Worm (Caenorhabditis elegans): ENCODE results near the gene vha-19.
"Not testable (repeated sequence)": the region's sequence is repeated elsewhere in the genome, so short reads cannot be mapped to it uniquely, and the experiment has no call there.

Gene vha-19

ce11 chrIV:3384593-3384992 lies 15.6 kb downstream of the vha-19 start (continued):
- no peak for TF ChIP-seq dve-1 (tag; optimal IDR thresholded peaks at IDR 0.05)
- no peak for TF ChIP-seq K09A11.1 (tag; optimal IDR thresholded peaks at IDR 0.05; ENCODE audit: insufficient read depth)
- TF ChIP-seq unc-3 (GFP tag; conservative IDR thresholded peaks at IDR 0.05) = no peak
- no peak for TF ChIP-seq unc-3 (tag; optimal IDR thresholded peaks at IDR 0.05)
- no peak for TF ChIP-seq hlh-13 (GFP tag; optimal IDR thresholded peaks at IDR 0.05)
- no peak for TF ChIP-seq sdc-2 (tag; optimal IDR thresholded peaks at IDR 0.05)
- TF ChIP-seq syd-9 (tag; optimal IDR thresholded peaks at IDR 0.05) = no peak
- no peak for TF ChIP-seq fkh-6 (tag; optimal IDR thresholded peaks at IDR 0.05)
- TF ChIP-seq madf-2 (tag; optimal IDR thresholded peaks at IDR 0.05) = no peak
- no peak for TF ChIP-seq K02D7.2 (tag; optimal IDR thresholded peaks at IDR 0.05)
- TF ChIP-seq ceh-34 (tag; optimal IDR thresholded peaks at IDR 0.05) = peak; percentile 79
- TF ChIP-seq rnt-1 (tag; optimal IDR thresholded peaks at IDR 0.05) = peak; percentile 65
- no peak for TF ChIP-seq dmd-4 (tag; optimal IDR thresholded peaks at IDR 0.05; ENCODE audit: borderline replicate concordance)
- TF ChIP-seq sox-4 (tag; optimal IDR thresholded peaks at IDR 0.05) = no peak
- TF ChIP-seq npax-4 (tag; optimal IDR thresholded peaks at IDR 0.05) = no peak

ce11 chrIV:3385337-3386215 lies 16.6 kb downstream of the vha-19 start, which contains the start of gene mai-2:
TSS of gene mai-2 (plus strand) at chrIV:3385910.
- peak; percentile 91 for TF ChIP-seq hlh-30 (tag; optimal IDR thresholded peaks at IDR 0.05; ENCODE audit: insufficient read depth)
- peak; percentile 28 for TF ChIP-seq nfya-1 (tag; optimal IDR thresholded peaks at IDR 0.05)
- TF ChIP-seq unc-86 (tag; optimal IDR thresholded peaks at IDR 0.05) = no peak

- TF ChIP-seq ceh-31 (tag; optimal IDR thresholded peaks at IDR 0.05) = no peak
- TF ChIP-seq pha-2 (tag; optimal IDR thresholded peaks at IDR 0.05) = no peak
- no peak for TF ChIP-seq unc-55 (GFP tag; optimal IDR thresholded peaks at IDR 0.05)
- no peak for TF ChIP-seq ceh-48 (tag; optimal IDR thresholded peaks at IDR 0.05)
- TF ChIP-seq unc-3 (GFP tag; conservative IDR thresholded peaks at IDR 0.05) = no peak
- no peak for TF ChIP-seq unc-3 (tag; optimal IDR thresholded peaks at IDR 0.05)
- TF ChIP-seq pag-3 (tag; optimal IDR thresholded peaks at IDR 0.05; ENCODE audit: borderline replicate concordance) = no peak
- no peak for TF ChIP-seq eyg-1 (tag; optimal IDR thresholded peaks at IDR 0.05)
- no peak for TF ChIP-seq sox-4 (tag; optimal IDR thresholded peaks at IDR 0.05)
- TF ChIP-seq lin-11 (tag; optimal IDR thresholded peaks at IDR 0.05) = no peak
- TF ChIP-seq unc-42 (tag; optimal IDR thresholded peaks at IDR 0.05) = no peak
- no peak for TF ChIP-seq che-1 (tag; optimal IDR thresholded peaks at IDR 0.05)
- TF ChIP-seq nfya-1 (tag; optimal IDR thresholded peaks at IDR 0.05) = no peak
- no peak for TF ChIP-seq ceh-24 (tag; optimal IDR thresholded peaks at IDR 0.05)
- no peak for TF ChIP-seq ceh-9 (tag; optimal IDR thresholded peaks at IDR 0.05)
- TF ChIP-seq sdc-2 (tag; optimal IDR thresholded peaks at IDR 0.05) = no peak
These were observed 17.7 kb downstream of the vha-19 start for ce11 chrIV:3386504-3387290.

ce11 chrIV:3389999-3390398 lies 21.0 kb downstream of the vha-19 start, which contains the start of gene B0546.5:
TSS of gene B0546.5 (minus strand) at chrIV:3390099.
- TF ChIP-seq che-1, syd-9, fkh-6 (tag; optimal IDR thresholded peaks at IDR 0.05): not testable (repeated sequence)

ce11 chrIV:3394066-3394465 lies 25.1 kb downstream of the vha-19 start, which contains the start of gene C04C3.4:
TSS of gene C04C3.4 (plus strand) at chrIV:3394366.
- TF ChIP-seq hlh-13 (GFP tag; optimal IDR thresholded peaks at IDR 0.05); rnt-1 (tag; optimal IDR thresholded peaks at IDR 0.05); pax-1 (tag; optimal IDR thresholded peaks at IDR 0.05): not testable (repeated sequence)
